Worm (Caenorhabditis elegans) whole organism, L4 larva: ENCODE data around the gene srj-49.
A peak's percentile ranks its signal among the peaks of the same experiment; 100 is the strongest.

Experiments
- F10B5.3 ChIP-seq: sonication (generic microtip); optimal IDR thresholded peaks from 2 replicates; lab custom pipeline; 2016; ENCODE audit warnings: mild to moderate bottlenecking, missing genetic modification characterization, missing compliant biosample characterization
- R02D3.7 ChIP-seq: fragments of 150-350 bp; sonication (generic microtip); optimal IDR thresholded peaks from 3 replicates; lab custom pipeline; 2014; ENCODE audit warnings: missing biosample characterization, missing genetic modification characterization
- ZK337.2 ChIP-seq: fragments of 200-800 bp; sonication (Bioruptor generic); IDR thresholded peaks from 2 replicates; pipeline ENCODE4 v1.3.6; 2022; ENCODE audit warnings: missing genetic modification reagents, missing genetic modification characterization, missing compliant biosample characterization
- aha-1 ChIP-seq: fragments of 150-350 bp; peaks from one replicate; lab custom pipeline; 2014; ENCODE audit warnings: missing biosample characterization, missing genetic modification characterization
- ceh-20 ChIP-seq: fragments of 200-800 bp; sonication (Bioruptor generic); IDR thresholded peaks from 2 replicates; pipeline ENCODE4 v1.3.6; 2022; ENCODE audit warnings: missing genetic modification reagents, missing genetic modification characterization, missing compliant biosample characterization
- ceh-32 ChIP-seq: sonication (generic microtip); optimal IDR thresholded peaks from 2 replicates; lab custom pipeline; 2016; ENCODE audit warnings: mild to moderate bottlenecking, missing genetic modification characterization, missing compliant biosample characterization; ENCODE audit not compliant: poor library complexity
- ceh-82 ChIP-seq: sonication (generic microtip); optimal IDR thresholded peaks from 2 replicates; lab custom pipeline; 2017; ENCODE audit warnings: missing biosample characterization, missing genetic modification characterization
- ces-1 ChIP-seq: fragments of 150-350 bp; sonication (generic microtip); optimal IDR thresholded peaks from 4 replicates; lab custom pipeline; 2014; ENCODE audit warnings: missing biosample characterization, missing genetic modification reagents, missing genetic modification characterization
- ctbp-1 ChIP-seq: fragments of 200-800 bp; sonication (Bioruptor generic); IDR thresholded peaks from 2 replicates; pipeline ENCODE4 v1.3.6; 2022; ENCODE audit warnings: missing genetic modification reagents, missing genetic modification characterization, missing compliant biosample characterization
- daf-16 ChIP-seq, 3 experiments: sonication (generic microtip); optimal IDR thresholded peaks; 2 replicates each; lab custom pipeline; 2016 to 2017; ENCODE audit warnings: missing genetic modification characterization in 3 of 3, missing genetic modification reagents in 3 of 3, mild to moderate bottlenecking in 2 of 3, missing compliant biosample characterization in 2 of 3, missing biosample characterization in 1 of 3, moderate library complexity in 1 of 3
- daf-19 ChIP-seq: fragments of 200-800 bp; sonication (Bioruptor generic); conservative IDR thresholded peaks from 2 replicates; pipeline ENCODE4 v1.3.6; 2022; ENCODE audit warnings: missing genetic modification characterization, missing compliant biosample characterization
- dmd-6 ChIP-seq: fragments of 200-800 bp; sonication (Bioruptor generic); IDR thresholded peaks from 2 replicates; pipeline ENCODE4 v1.3.6; 2022; ENCODE audit warnings: missing genetic modification reagents, missing genetic modification characterization, missing compliant biosample characterization
- egl-27 ChIP-seq: sonication (generic microtip); optimal IDR thresholded peaks from 3 replicates; lab custom pipeline; 2017; ENCODE audit warnings: missing biosample characterization, missing genetic modification reagents, missing genetic modification characterization
- fos-1 ChIP-seq: fragments of 150-350 bp; optimal IDR thresholded peaks from 2 replicates; lab custom pipeline; 2014; ENCODE audit warnings: missing biosample characterization, missing genetic modification characterization
- gei-8 ChIP-seq: fragments of 200-800 bp; sonication (Bioruptor generic); optimal IDR thresholded peaks from 2 replicates; lab custom pipeline; 2018; ENCODE audit warnings: mild to moderate bottlenecking, missing genetic modification characterization, missing compliant biosample characterization
- hif-1 ChIP-seq, 2 experiments: sonication (generic microtip); optimal IDR thresholded peaks; 2 replicates each; lab custom pipeline; 2016 to 2017; ENCODE audit warnings: missing compliant biosample characterization in 2 of 2, missing genetic modification characterization in 2 of 2, missing genetic modification reagents in 2 of 2, missing genotype in 2 of 2, mild to moderate bottlenecking in 1 of 2
- hlh-30 ChIP-seq: sonication (generic microtip); optimal IDR thresholded peaks from 2 replicates; lab custom pipeline; 2017; ENCODE audit warnings: antibody characterized with exemption, mild to moderate bottlenecking, missing genetic modification characterization, missing compliant biosample characterization; ENCODE audit not compliant: insufficient read depth
- lim-7 ChIP-seq: fragments of 200-800 bp; sonication (Bioruptor generic); IDR thresholded peaks from 2 replicates; pipeline ENCODE4 v1.3.6; 2022; ENCODE audit warnings: missing genetic modification characterization, missing compliant biosample characterization
- lin-29 ChIP-seq: fragments of 200-800 bp; sonication (Bioruptor generic); IDR thresholded peaks from 2 replicates; pipeline ENCODE4 v1.3.6; 2022; ENCODE audit warnings: missing genetic modification reagents, missing genetic modification characterization, missing compliant biosample characterization
- lir-3 ChIP-seq: sonication (generic microtip); optimal IDR thresholded peaks from 2 replicates; lab custom pipeline; 2016; ENCODE audit warnings: mild to moderate bottlenecking, missing genetic modification characterization, missing compliant biosample characterization
- mdt-29 ChIP-seq: fragments of 200-800 bp; sonication (Bioruptor generic); IDR thresholded peaks from 2 replicates; pipeline ENCODE4 v1.3.6; 2022; ENCODE audit warnings: missing genetic modification reagents, missing genetic modification characterization, missing compliant biosample characterization
- nhr-10 ChIP-seq: fragments of 150-350 bp; optimal IDR thresholded peaks from 2 replicates; lab custom pipeline; 2014; ENCODE audit warnings: missing biosample characterization, missing genetic modification characterization
- nhr-102 ChIP-seq: sonication (generic microtip); optimal IDR thresholded peaks from 2 replicates; lab custom pipeline; 2016; ENCODE audit warnings: mild to moderate bottlenecking, missing genetic modification characterization, moderate library complexity, missing compliant biosample characterization
- nhr-111 ChIP-seq: fragments of 200-800 bp; sonication (Bioruptor generic); optimal IDR thresholded peaks from 2 replicates; lab custom pipeline; 2018; ENCODE audit warnings: mild to moderate bottlenecking, missing genetic modification characterization, missing compliant biosample characterization
- nhr-28 ChIP-seq: fragments of 150-350 bp; optimal IDR thresholded peaks from 2 replicates; lab custom pipeline; 2014; ENCODE audit warnings: missing biosample characterization, missing genetic modification characterization
- nhr-42 ChIP-seq: fragments of 200-800 bp; sonication (Bioruptor generic); IDR thresholded peaks from 2 replicates; pipeline ENCODE4 v1.3.6; 2022; ENCODE audit warnings: missing genetic modification characterization, missing compliant biosample characterization
- nhr-6 ChIP-seq: fragments of 150-350 bp; optimal IDR thresholded peaks from 2 replicates; lab custom pipeline; 2014; ENCODE audit warnings: missing biosample characterization, missing genetic modification characterization
- nhr-77 ChIP-seq: fragments of 150-350 bp; optimal IDR thresholded peaks from 2 replicates; lab custom pipeline; 2014; ENCODE audit warnings: missing biosample characterization, missing genetic modification characterization
- pha-4 ChIP-seq, 2 experiments: fragments of 150-350 bp in 1 of 2; fragments of 200-800 bp in 1 of 2; sonication (Bioruptor generic) in 1 of 2; IDR thresholded peaks in 1 of 2; optimal IDR thresholded peaks in 1 of 2; 2 replicates each; pipeline versions ENCODE4 v1.3.6 to Lab custom; 2014 to 2022; ENCODE audit warnings: missing genetic modification characterization in 2 of 2, missing genetic modification reagents in 2 of 2, missing biosample characterization in 1 of 2, missing compliant biosample characterization in 1 of 2
- pqm-1 ChIP-seq: sonication (generic microtip); optimal IDR thresholded peaks from 2 replicates; lab custom pipeline; 2017; ENCODE audit warnings: missing biosample characterization, missing genetic modification characterization
- sdz-12 ChIP-seq: fragments of 200-800 bp; sonication (Bioruptor generic); optimal IDR thresholded peaks from 2 replicates; lab custom pipeline; 2018; ENCODE audit warnings: mild to moderate bottlenecking, missing genetic modification characterization, missing compliant biosample characterization
- snpc-1.2 ChIP-seq: fragments of 200-800 bp; sonication (Bioruptor generic); IDR thresholded peaks from 2 replicates; pipeline ENCODE4 v1.3.6; 2022; ENCODE audit warnings: missing genetic modification reagents, missing genetic modification characterization, missing compliant biosample characterization
- spr-3 ChIP-seq: fragments of 200-800 bp; sonication (Bioruptor generic); optimal IDR thresholded peaks from 2 replicates; lab custom pipeline; 2018; ENCODE audit warnings: mild to moderate bottlenecking, missing genetic modification characterization, missing compliant biosample characterization
- tag-97 ChIP-seq: fragments of 200-800 bp; sonication (Bioruptor generic); IDR thresholded peaks from 2 replicates; pipeline ENCODE4 v1.3.6; 2022; ENCODE audit warnings: missing genetic modification characterization, missing compliant biosample characterization
- zip-2 ChIP-seq: fragments of 150-350 bp; optimal IDR thresholded peaks from 2 replicates; lab custom pipeline; 2014; ENCODE audit warnings: missing biosample characterization, missing genetic modification characterization

Gene srj-49

ce11 chrV:2848290-2848937 lies at the start of gene srj-49:
srj-49 (minus strand) TSS chrV:2848340.
- TF ChIP-seq nhr-28 (tag; lab: Kevin White, UChicago) (peak; percentile 68), dmd-6 (GFP tag; lab: Robert Waterston, UW) (peak; percentile 91), daf-16 (GFP tag; optimal IDR thresholded peaks at IDR 0.05; lab: Kevin White, UChicago) (no peak), daf-16 (tag; optimal IDR thresholded peaks at IDR 0.05; lab: Kevin White, UChicago) (peak; percentile 56), sdz-12 (GFP tag; lab: Kevin White, UChicago) (no peak), ZK337.2 (GFP tag; lab: Robert Waterston, UW) (no peak), pqm-1 (peak; percentile 74)

ce11 chrV:2896198-2896660 lies 48.1 kb upstream of the srj-49 start, which contains the start of gene pals-32:
pals-32 (plus strand) TSS chrV:2896610.
- TF ChIP-seq nhr-28 (tag; lab: Kevin White, UChicago): peak; percentile 55
- TF ChIP-seq ctbp-1 (GFP tag; lab: Robert Waterston, UW): no peak
- no peak for TF ChIP-seq lir-3
- no peak for TF ChIP-seq aha-1 (tag; lab: Kevin White, UChicago)
- no peak for TF ChIP-seq hlh-30 (tag; lab: Kevin White, UChicago)
- TF ChIP-seq lim-7 (GFP tag; lab: Robert Waterston, UW): no peak
- TF ChIP-seq daf-16 (GFP tag; optimal IDR thresholded peaks at IDR 0.05; lab: Kevin White, UChicago): no peak
- TF ChIP-seq daf-16 (tag; optimal IDR thresholded peaks at IDR 0.05; lab: Kevin White, UChicago): peak; percentile 62
- no peak for TF ChIP-seq dmd-6 (GFP tag; lab: Robert Waterston, UW)
- TF ChIP-seq nhr-6 (tag; lab: Kevin White, UChicago): no peak
- TF ChIP-seq daf-19: no peak
- TF ChIP-seq hif-1 (tag; optimal IDR thresholded peaks at IDR 0.05; lab: Kevin White, UChicago): no peak
- peak; percentile 69 for TF ChIP-seq pqm-1
- TF ChIP-seq R02D3.7: no peak
- TF ChIP-seq mdt-29 (GFP tag; lab: Robert Waterston, UW): no peak
- TF ChIP-seq nhr-77 (tag; lab: Kevin White, UChicago): no peak
- no peak for TF ChIP-seq gei-8 (GFP tag; lab: Kevin White, UChicago)
- TF ChIP-seq spr-3 (GFP tag; lab: Kevin White, UChicago): no peak
- no peak for TF ChIP-seq ceh-82 (tag; lab: Kevin White, UChicago)

DNA sequence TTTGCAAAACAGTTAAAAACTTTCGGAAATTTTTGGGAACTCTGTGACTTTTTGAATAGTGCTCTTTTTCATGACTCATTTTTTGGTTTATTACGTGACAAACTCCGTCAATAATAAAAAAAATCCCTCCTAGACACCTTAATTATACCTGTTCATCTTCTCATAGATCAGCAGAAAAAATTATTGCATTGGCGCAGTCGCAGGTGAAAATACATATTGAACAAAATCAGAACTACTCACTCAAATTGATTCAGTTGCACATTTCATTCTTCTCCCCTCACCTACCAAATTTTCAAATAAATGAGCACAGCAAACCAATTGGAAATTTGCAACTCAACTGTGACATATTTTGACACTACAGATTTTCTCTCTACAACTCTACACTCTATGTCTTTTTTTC lies 44.8 kb upstream of the srj-49 start, which contains the start of gene srh-127:
TSS of gene srh-127 (plus strand) at position 301 of the 400 bp plus-strand sequence.
- TF ChIP-seq nhr-42 (GFP tag; lab: Robert Waterston, UW) (no peak), gei-8 (GFP tag; lab: Kevin White, UChicago) (no peak), nhr-111 (GFP tag; lab: Kevin White, UChicago) (no peak), tag-97 (GFP tag; lab: Robert Waterston, UW) (no peak), pha-4 (GFP tag; IDR thresholded peaks at IDR 0.05; lab: Robert Waterston, UW) (no peak), pha-4 (tag; optimal IDR thresholded peaks at IDR 0.05; lab: Kevin White, UChicago) (no peak), ceh-20 (no peak), zip-2 (tag; lab: Kevin White, UChicago) (no peak), lin-29 (GFP tag; lab: Robert Waterston, UW) (no peak), ces-1 (GFP tag; lab: Kevin White, UChicago) (no peak), nhr-102 (tag; lab: Kevin White, UChicago) (no peak), snpc-1.2 (no peak), egl-27 (tag; lab: Kevin White, UChicago) (no peak), fos-1 (no peak), F10B5.3 (no peak), ceh-32 (tag; lab: Kevin White, UChicago) (no peak), nhr-10 (tag; lab: Kevin White, UChicago) (no peak)
